Fruit fly (Drosophila melanogaster) whole organism, embryonic: ENCODE measurements around the gene CG7879.

Experiments
- Atf3 ChIP-seq: fragments of 200-800 bp; sonication (Bioruptor generic); optimal IDR thresholded peaks from 3 replicates; lab custom pipeline; 2016; ENCODE audit warnings: missing biosample characterization, missing genetic modification characterization
- B-H1 ChIP-seq: fragments of 200-800 bp; sonication (Bioruptor generic); IDR thresholded peaks from 3 replicates; pipeline ENCODE4 v1.3.6; 2022; ENCODE audit warnings: missing biosample characterization, missing genetic modification characterization
- Bdp1 ChIP-seq: fragments of 200-800 bp; sonication (Bioruptor generic); optimal IDR thresholded peaks from 3 replicates; lab custom pipeline; 2016; ENCODE audit warnings: missing biosample characterization, missing genetic modification characterization
- CG10209 ChIP-seq: fragments of 200-800 bp; sonication (Bioruptor generic); optimal IDR thresholded peaks from 3 replicates; lab custom pipeline; 2017; ENCODE audit warnings: missing biosample characterization, mild to moderate bottlenecking, missing genetic modification characterization, missing genetic modification reagents
- CG10366 ChIP-seq: fragments of 200-800 bp; sonication (Bioruptor generic); IDR thresholded peaks from 2 replicates; pipeline ENCODE4 v1.3.6; 2022; ENCODE audit warnings: missing biosample characterization, missing genetic modification characterization
- CG11085 ChIP-seq: fragments of 200-800 bp; sonication (Bioruptor generic); IDR thresholded peaks from 2 replicates; pipeline ENCODE4 v1.3.6; 2022; ENCODE audit warnings: missing biosample characterization, missing genetic modification characterization
- CG13624 ChIP-seq: fragments of 200-800 bp; sonication (Bioruptor generic); optimal IDR thresholded peaks from 2 replicates; lab custom pipeline; 2016; ENCODE audit warnings: missing biosample characterization, missing genetic modification characterization
- CG14050 ChIP-seq: fragments of 200-800 bp; sonication (Bioruptor generic); IDR thresholded peaks from 3 replicates; pipeline ENCODE4 v1.3.6; 2022; ENCODE audit warnings: missing biosample characterization, missing genetic modification characterization
- CG17328 ChIP-seq: fragments of 200-800 bp; sonication (Bioruptor generic); IDR thresholded peaks from 2 replicates; pipeline ENCODE4 v1.3.6; 2022; ENCODE audit warnings: missing biosample characterization, missing genetic modification characterization
- CG17568 ChIP-seq: fragments of 200-800 bp; sonication (Bioruptor generic); optimal IDR thresholded peaks from 2 replicates; lab custom pipeline; 2018; ENCODE audit warnings: missing biosample characterization, mild to moderate bottlenecking, missing genetic modification characterization, moderate library complexity
- CG17612 ChIP-seq: fragments of 200-800 bp; sonication (Bioruptor generic); IDR thresholded peaks from 2 replicates; pipeline ENCODE4 v1.3.6; 2022; ENCODE audit warnings: missing biosample characterization, missing genetic modification characterization
- CG18619 ChIP-seq: fragments of 200-800 bp; sonication (Bioruptor generic); optimal IDR thresholded peaks from 3 replicates; lab custom pipeline; 2017; ENCODE audit warnings: missing biosample characterization, mild to moderate bottlenecking, missing genetic modification characterization
- CG30431 ChIP-seq: fragments of 200-800 bp; sonication (Bioruptor generic); optimal IDR thresholded peaks from 2 replicates; lab custom pipeline; 2017; ENCODE audit warnings: missing biosample characterization, missing genetic modification characterization
- CG34376 ChIP-seq: fragments of 200-800 bp; sonication (Bioruptor generic); optimal IDR thresholded peaks from 2 replicates; lab custom pipeline; 2018; ENCODE audit warnings: missing biosample characterization, mild to moderate bottlenecking, missing genetic modification characterization
- CG4617 ChIP-seq: fragments of 200-800 bp; sonication (Bioruptor generic); optimal IDR thresholded peaks from 3 replicates; lab custom pipeline; 2016; ENCODE audit warnings: missing biosample characterization, missing genetic modification characterization, borderline replicate concordance
- CG4707 ChIP-seq: fragments of 200-800 bp; sonication (Bioruptor generic); optimal IDR thresholded peaks from 2 replicates; lab custom pipeline; 2018; ENCODE audit warnings: missing biosample characterization, mild to moderate bottlenecking, missing genetic modification characterization, moderate library complexity
- CG8089 ChIP-seq: fragments of 200-800 bp; sonication (Bioruptor generic); optimal IDR thresholded peaks from 3 replicates; lab custom pipeline; 2016; ENCODE audit warnings: missing biosample characterization, missing genetic modification characterization
- D19A ChIP-seq: fragments of 200-800 bp; optimal IDR thresholded peaks from 3 replicates; lab custom pipeline; 2019; ENCODE audit warnings: missing biosample characterization, mild to moderate bottlenecking, missing genetic modification characterization, moderate library complexity
- Dek ChIP-seq: fragments of 200-800 bp; sonication (Bioruptor generic); optimal IDR thresholded peaks from 3 replicates; lab custom pipeline; 2019; ENCODE audit warnings: missing biosample characterization, mild to moderate bottlenecking, missing genetic modification characterization, moderate library complexity
- Drgx ChIP-seq: fragments of 200-800 bp; sonication (Bioruptor generic); IDR thresholded peaks from 2 replicates; pipeline ENCODE4 v1.3.6; 2022; ENCODE audit warnings: missing biosample characterization, missing genetic modification characterization
- E2f2 ChIP-seq: fragments of 200-800 bp; sonication (Bioruptor generic); IDR thresholded peaks from 2 replicates; pipeline ENCODE4 v1.3.6; 2022; ENCODE audit warnings: missing biosample characterization, missing genetic modification characterization
- Elba2 ChIP-seq: fragments of 200-800 bp; sonication (Bioruptor generic); optimal IDR thresholded peaks from 3 replicates; lab custom pipeline; 2016; ENCODE audit warnings: missing biosample characterization, missing genetic modification characterization
- H2.0 ChIP-seq: fragments of 200-800 bp; sonication (Bioruptor generic); IDR thresholded peaks from 2 replicates; pipeline ENCODE4 v1.3.6; 2022; ENCODE audit warnings: missing biosample characterization, missing genetic modification characterization
- Hmr ChIP-seq: fragments of 200-800 bp; sonication (Bioruptor generic); optimal IDR thresholded peaks from 3 replicates; lab custom pipeline; 2017; ENCODE audit warnings: mild to moderate bottlenecking, missing biosample characterization, missing genetic modification reagents, missing genetic modification characterization
- Lpt ChIP-seq: fragments of >200 bp; optimal IDR thresholded peaks from 2 replicates; lab custom pipeline; 2018; ENCODE audit warnings: missing biosample characterization, missing genetic modification characterization
- MBD-R2 ChIP-seq: fragments of 200-800 bp; sonication (Bioruptor generic); IDR thresholded peaks from 2 replicates; pipeline ENCODE4 v1.3.6; 2022; ENCODE audit warnings: missing biosample characterization, missing genetic modification characterization
- Mad ChIP-seq: fragments of 200-800 bp; sonication (Bioruptor generic); optimal IDR thresholded peaks from 2 replicates; lab custom pipeline; 2016; ENCODE audit warnings: missing biosample characterization, missing genetic modification characterization
- NK7.1 ChIP-seq: fragments of 200-800 bp; sonication (Bioruptor generic); optimal IDR thresholded peaks from 3 replicates; lab custom pipeline; 2016; ENCODE audit warnings: missing biosample characterization, missing genetic modification characterization
- NfI ChIP-seq: fragments of 200-800 bp; sonication (Bioruptor generic); optimal IDR thresholded peaks from 3 replicates; lab custom pipeline; 2018; ENCODE audit warnings: missing biosample characterization, mild to moderate bottlenecking, missing genetic modification characterization, moderate library complexity
- Ravus ChIP-seq: fragments of 200-800 bp; sonication (Bioruptor generic); IDR thresholded peaks from 2 replicates; pipeline ENCODE4 v1.3.6; 2022; ENCODE audit warnings: missing biosample characterization, missing genetic modification characterization
- Scr ChIP-seq: fragments of 200-800 bp; sonication (Bioruptor generic); IDR thresholded peaks from 2 replicates; pipeline ENCODE4 v1.3.6; 2022; ENCODE audit warnings: missing biosample characterization, missing genetic modification characterization; ENCODE audit not compliant: partially characterized antibody
- Sry-δ ChIP-seq: fragments of 200-800 bp; sonication (Bioruptor generic); optimal IDR thresholded peaks from 2 replicates; lab custom pipeline; 2016; ENCODE audit warnings: missing biosample characterization, missing genetic modification characterization
- Usf ChIP-seq: fragments of 200-800 bp; sonication (Bioruptor generic); optimal IDR thresholded peaks from 2 replicates; lab custom pipeline; 2017; ENCODE audit warnings: missing genotype, missing biosample characterization, missing genetic modification characterization
- cas ChIP-seq: fragments of 200-800 bp; sonication (Bioruptor generic); IDR thresholded peaks from 2 replicates; pipeline ENCODE4 v1.3.6; 2022; ENCODE audit warnings: missing biosample characterization, missing genetic modification characterization
- hbn ChIP-seq: fragments of 200-800 bp; sonication (Bioruptor generic); IDR thresholded peaks from 2 replicates; pipeline ENCODE4 v1.3.6; 2022; ENCODE audit warnings: missing biosample characterization, missing genetic modification characterization; ENCODE audit not compliant: partially characterized antibody
- ind ChIP-seq: fragments of 200-800 bp; sonication (Bioruptor generic); optimal IDR thresholded peaks from 3 replicates; lab custom pipeline; 2016; ENCODE audit warnings: missing biosample characterization, missing genetic modification characterization
- klu ChIP-seq: fragments of 200-800 bp; sonication (Bioruptor generic); IDR thresholded peaks from 2 replicates; pipeline ENCODE4 v1.3.6; 2022; ENCODE audit warnings: missing biosample characterization, missing genetic modification characterization
- psq ChIP-seq: fragments of 200-800 bp; sonication (Bioruptor generic); optimal IDR thresholded peaks from 2 replicates; lab custom pipeline; 2017; ENCODE audit warnings: missing biosample characterization, missing genetic modification characterization
- pzg ChIP-seq: fragments of 200-800 bp; sonication (Bioruptor generic); optimal IDR thresholded peaks from 3 replicates; lab custom pipeline; 2018; ENCODE audit warnings: missing biosample characterization, mild to moderate bottlenecking, missing genetic modification characterization, moderate library complexity
- shn ChIP-seq: fragments of 200-800 bp; sonication (Bioruptor generic); optimal IDR thresholded peaks from 3 replicates; lab custom pipeline; 2016; ENCODE audit warnings: missing biosample characterization, missing genetic modification characterization
- sob ChIP-seq: fragments of 200-800 bp; sonication (Bioruptor generic); IDR thresholded peaks from 2 replicates; pipeline ENCODE4 v1.3.6; 2022; ENCODE audit warnings: missing biosample characterization, missing genetic modification characterization
- stwl ChIP-seq: fragments of 200-800 bp; sonication (Bioruptor generic); optimal IDR thresholded peaks from 3 replicates; lab custom pipeline; 2018; ENCODE audit warnings: missing biosample characterization, mild to moderate bottlenecking, missing genetic modification characterization, moderate library complexity
- tap ChIP-seq: fragments of 200-800 bp; optimal IDR thresholded peaks from 3 replicates; lab custom pipeline; 2019; ENCODE audit warnings: missing biosample characterization, mild to moderate bottlenecking, missing genetic modification characterization, moderate library complexity
- usp ChIP-seq: fragments of >200 bp; optimal IDR thresholded peaks from 2 replicates; lab custom pipeline; 2017; ENCODE audit warnings: missing biosample characterization, missing genetic modification characterization
- wor ChIP-seq: fragments of 200-800 bp; sonication (Bioruptor generic); IDR thresholded peaks from 2 replicates; pipeline ENCODE4 v1.3.6; 2022; ENCODE audit warnings: missing biosample characterization, missing genetic modification characterization
- zfh1 ChIP-seq: fragments of 200-800 bp; sonication (Bioruptor generic); IDR thresholded peaks from 3 replicates; pipeline ENCODE4 v1.3.6; 2022; ENCODE audit warnings: missing biosample characterization, missing genetic modification characterization

The CG7879 gene

dm6 chr3L:1518715-1519603 is 49.4 kb downstream of the CG7879 start:
- TF ChIP-seq cas (GFP tag; lab: Robert Waterston, UW) (no peak), Dek (tag; lab: Kevin White, UChicago) (no peak), Scr (GFP tag; lab: Robert Waterston, UW) (no peak), Drgx (GFP tag; lab: Robert Waterston, UW) (peak; percentile 20; the same call in 1 of the 2 replicates)

DNA sequence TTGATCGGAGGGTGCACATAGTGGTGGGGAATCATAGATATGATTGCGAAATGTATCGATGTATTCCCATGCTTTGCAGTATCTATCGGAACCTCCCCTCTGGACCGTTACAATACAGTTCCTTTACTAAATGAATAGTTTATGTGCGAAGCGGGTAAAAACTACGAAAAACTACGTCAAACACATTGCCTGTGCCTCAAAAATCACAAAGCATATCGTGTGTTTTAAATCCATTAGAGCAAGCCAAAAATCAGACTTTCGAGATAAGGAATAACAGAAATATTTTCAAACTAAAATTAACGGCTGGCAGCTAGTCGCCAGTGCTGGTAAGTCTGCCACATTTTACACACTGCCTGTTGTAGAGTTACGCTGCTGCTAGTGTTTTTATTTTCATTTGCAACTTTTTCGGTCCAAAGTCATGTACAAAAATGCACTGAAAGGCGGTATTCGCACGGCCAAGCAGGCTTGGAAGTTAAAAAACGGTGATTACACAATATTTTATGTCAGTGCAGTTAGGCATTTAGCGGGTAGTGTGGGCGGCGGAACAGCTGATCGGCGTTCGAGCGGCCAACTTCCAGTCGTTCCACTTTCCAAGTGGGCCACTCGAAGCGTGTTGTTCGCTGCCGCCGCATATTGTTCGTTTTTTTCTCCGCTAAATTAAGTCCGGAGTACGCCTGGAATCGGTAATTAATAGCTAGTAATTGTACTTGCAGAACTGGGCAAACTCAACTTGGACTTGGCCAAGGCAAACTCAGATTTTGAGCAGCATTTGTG is 50.9 kb downstream of the CG7879 start:
- peak; percentile 67; the same call in 2 of the 3 replicates for TF ChIP-seq zfh1 (GFP tag; lab: Robert Waterston, UW)
- no peak for TF ChIP-seq CG11085 (GFP tag; lab: Robert Waterston, UW)
- peak; percentile 21 for TF ChIP-seq CG30431 (GFP tag; lab: Kevin White, UChicago)
- no peak for TF ChIP-seq CG34376 (GFP tag; lab: Kevin White, UChicago)
- peak; percentile 96 for TF ChIP-seq Sry-δ (GFP tag; lab: Kevin White, UChicago)
- peak; percentile 83 for TF ChIP-seq MBD-R2
- TF ChIP-seq tap, result no peak
- TF ChIP-seq H2.0 (GFP tag; lab: Robert Waterston, UW), result peak; percentile 64
- peak; percentile 39 for TF ChIP-seq CG10209 (GFP tag; lab: Kevin White, UChicago)
- peak; percentile 4 for TF ChIP-seq Usf (GFP tag; lab: Kevin White, UChicago)
- TF ChIP-seq NK7.1, result no peak
- peak; percentile 77 for TF ChIP-seq ind (GFP tag; lab: Kevin White, UChicago)
- TF ChIP-seq B-H1 (GFP tag; lab: Robert Waterston, UW), result peak; percentile 31; the same call in 1 of the 3 replicates
- peak; percentile 54 for TF ChIP-seq shn
- peak; percentile 50 for TF ChIP-seq Bdp1 (GFP tag; lab: Kevin White, UChicago)
- TF ChIP-seq D19A (tag; lab: Kevin White, UChicago), result no peak
- TF ChIP-seq CG17328 (GFP tag; lab: Robert Waterston, UW), result peak; percentile 53
- TF ChIP-seq Atf3, result peak; percentile 53
- peak; percentile 40 for TF ChIP-seq CG18619 (GFP tag; lab: Kevin White, UChicago)
- TF ChIP-seq sob, result peak; percentile 53
- no peak for TF ChIP-seq Lpt (GFP tag; lab: Kevin White, UChicago)
- TF ChIP-seq Mad (GFP tag; lab: Kevin White, UChicago), result peak; percentile 77
- no peak for TF ChIP-seq Elba2 (GFP tag; lab: Kevin White, UChicago)
- TF ChIP-seq CG14050 (GFP tag; lab: Robert Waterston, UW), result no peak
- TF ChIP-seq Hmr (GFP tag; lab: Kevin White, UChicago), result peak; percentile 51
- no peak for TF ChIP-seq psq (GFP tag; lab: Kevin White, UChicago)
- peak; percentile 52 for TF ChIP-seq NfI (GFP tag; lab: Kevin White, UChicago)
- TF ChIP-seq CG17568 (GFP tag; lab: Kevin White, UChicago), result no peak
- TF ChIP-seq usp (GFP tag; lab: Kevin White, UChicago), result no peak
- peak; percentile 40 for TF ChIP-seq stwl
- TF ChIP-seq pzg (GFP tag; lab: Kevin White, UChicago), result peak; percentile 72
- TF ChIP-seq wor (GFP tag; lab: Robert Waterston, UW), result 0 out of 2 replicates have a peak, but pooled peaks have one; percentile 35
- TF ChIP-seq CG4617 (GFP tag; lab: Kevin White, UChicago), result peak; percentile 52
- peak; percentile 34 for TF ChIP-seq CG8089 (GFP tag; lab: Kevin White, UChicago)
- TF ChIP-seq hbn (GFP tag; lab: Robert Waterston, UW), result peak; percentile 66
- peak; percentile 52; the same call in 1 of the 2 replicates for TF ChIP-seq CG10366 (GFP tag; lab: Robert Waterston, UW)
- peak; percentile 59 for TF ChIP-seq E2f2
- peak; percentile 23 for TF ChIP-seq CG4707 (GFP tag; lab: Kevin White, UChicago)
- peak; percentile 69 for TF ChIP-seq CG13624 (GFP tag; lab: Kevin White, UChicago)
- TF ChIP-seq CG17612, result no peak
- TF ChIP-seq Ravus (GFP tag; lab: Robert Waterston, UW), result no peak
- peak; percentile 55; the same call in 1 of the 2 replicates for TF ChIP-seq klu (GFP tag; lab: Robert Waterston, UW)
